Fruit fly (Drosophila melanogaster) whole organism: ENCODE results near the gene Pus7.

ENCODE experiments used
- CG8478 ChIP-seq: fragments of >200 bp; optimal IDR thresholded peaks from 2 replicates; lab custom pipeline; 2018; ENCODE audit warnings: inconsistent platforms
- EcR ChIP-seq, 2 experiments: fragments of >200 bp; optimal IDR thresholded peaks; 2 replicates each; lab custom pipeline; 2017; ENCODE audit warnings: missing biosample characterization in 2 of 2, missing genetic modification characterization in 2 of 2, missing genetic modification reagents in 2 of 2
- pan ChIP-seq: fragments of >200 bp; optimal IDR thresholded peaks from 2 replicates; lab custom pipeline; 2017
- psq ChIP-seq: fragments of >200 bp; optimal IDR thresholded peaks from 2 replicates; lab custom pipeline; 2017

dm6 chr3L:8525691-8526421, 16.1 kb downstream of the Pus7 start:
- TF ChIP-seq EcR (GFP tag; optimal IDR thresholded peaks at IDR 0.05; lab: Kevin White, UChicago) (no peak), psq (lab: Kevin White, UChicago) (no peak), pan (lab: Kevin White, UChicago) (no peak), CG8478 (lab: Kevin White, UChicago) (no peak)
